Worm (Caenorhabditis elegans) whole organism, L4 larva: Measurements from ENCODE around the gene cnc-2.

Experiments used
- F26F4.8 ChIP-seq: fragments of 200-800 bp; sonication (Bioruptor generic); conservative IDR thresholded peaks from 2 replicates; pipeline ENCODE4 v1.3.6; 2022; ENCODE audit warnings: missing genetic modification characterization, missing compliant biosample characterization
- F37D6.2 ChIP-seq: sonication (generic microtip); optimal IDR thresholded peaks from 2 replicates; lab custom pipeline; 2016; ENCODE audit warnings: mild to moderate bottlenecking, missing genetic modification characterization, missing compliant biosample characterization
- T20F7.1 ChIP-seq: fragments of 200-800 bp; sonication (Bioruptor generic); optimal IDR thresholded peaks from 2 replicates; lab custom pipeline; 2018; ENCODE audit warnings: mild to moderate bottlenecking, missing genetic modification characterization, missing compliant biosample characterization
- Y105C5A.15 ChIP-seq: fragments of 200-800 bp; sonication (Bioruptor generic); IDR thresholded peaks from 2 replicates; pipeline ENCODE4 v1.3.6; 2022; ENCODE audit warnings: missing genetic modification characterization, missing compliant biosample characterization
- ZK337.2 ChIP-seq: fragments of 200-800 bp; sonication (Bioruptor generic); IDR thresholded peaks from 2 replicates; pipeline ENCODE4 v1.3.6; 2022; ENCODE audit warnings: missing genetic modification reagents, missing genetic modification characterization, missing compliant biosample characterization
- aha-1 ChIP-seq: fragments of 150-350 bp; peaks from one replicate; lab custom pipeline; 2014; ENCODE audit warnings: missing biosample characterization, missing genetic modification characterization
- arid-1 ChIP-seq: fragments of 200-800 bp; sonication (Bioruptor generic); conservative IDR thresholded peaks from 2 replicates; pipeline ENCODE4 v1.3.6; 2022; ENCODE audit warnings: missing genetic modification reagents, missing genetic modification characterization, missing compliant biosample characterization
- attf-4 ChIP-seq: sonication (generic microtip); optimal IDR thresholded peaks from 3 replicates; lab custom pipeline; 2017; ENCODE audit warnings: missing biosample characterization, missing genetic modification characterization
- ceh-20 ChIP-seq: fragments of 200-800 bp; sonication (Bioruptor generic); IDR thresholded peaks from 2 replicates; pipeline ENCODE4 v1.3.6; 2022; ENCODE audit warnings: missing genetic modification reagents, missing genetic modification characterization, missing compliant biosample characterization
- ceh-28 ChIP-seq: fragments of 150-350 bp; optimal IDR thresholded peaks from 2 replicates; lab custom pipeline; 2014; ENCODE audit warnings: missing biosample characterization, missing genetic modification reagents, missing genetic modification characterization
- ceh-82 ChIP-seq: sonication (generic microtip); optimal IDR thresholded peaks from 2 replicates; lab custom pipeline; 2017; ENCODE audit warnings: missing biosample characterization, missing genetic modification characterization
- ces-1 ChIP-seq: fragments of 150-350 bp; sonication (generic microtip); optimal IDR thresholded peaks from 4 replicates; lab custom pipeline; 2014; ENCODE audit warnings: missing biosample characterization, missing genetic modification reagents, missing genetic modification characterization
- daf-12 ChIP-seq: fragments of 150-350 bp; optimal IDR thresholded peaks from 2 replicates; lab custom pipeline; 2014; ENCODE audit warnings: missing biosample characterization, missing genetic modification reagents, missing genetic modification characterization
- daf-16 ChIP-seq, 3 experiments: sonication (generic microtip); optimal IDR thresholded peaks; 2 replicates each; lab custom pipeline; 2016 to 2017; ENCODE audit warnings: missing genetic modification characterization in 3 of 3, missing genetic modification reagents in 3 of 3, mild to moderate bottlenecking in 2 of 3, missing compliant biosample characterization in 2 of 3, missing biosample characterization in 1 of 3, moderate library complexity in 1 of 3
- daf-19 ChIP-seq: fragments of 200-800 bp; sonication (Bioruptor generic); conservative IDR thresholded peaks from 2 replicates; pipeline ENCODE4 v1.3.6; 2022; ENCODE audit warnings: missing genetic modification characterization, missing compliant biosample characterization
- daf-8 ChIP-seq: fragments of 200-800 bp; sonication (Bioruptor generic); IDR thresholded peaks from 2 replicates; pipeline ENCODE4 v1.3.6; 2022; ENCODE audit warnings: missing genetic modification characterization, missing compliant biosample characterization
- dve-1 ChIP-seq: sonication (generic microtip); optimal IDR thresholded peaks from 2 replicates; lab custom pipeline; 2017; ENCODE audit warnings: antibody characterized with exemption, mild to moderate bottlenecking, missing genetic modification characterization, missing compliant biosample characterization; ENCODE audit not compliant: insufficient read depth
- egl-27 ChIP-seq: sonication (generic microtip); optimal IDR thresholded peaks from 3 replicates; lab custom pipeline; 2017; ENCODE audit warnings: missing biosample characterization, missing genetic modification reagents, missing genetic modification characterization
- fkh-10 ChIP-seq: fragments of 150-350 bp; optimal IDR thresholded peaks from 2 replicates; lab custom pipeline; 2014; ENCODE audit warnings: missing biosample characterization, missing genetic modification reagents, missing genetic modification characterization
- hmg-1.1 ChIP-seq: fragments of 200-800 bp; sonication (Bioruptor generic); IDR thresholded peaks from 2 replicates; pipeline ENCODE4 v1.3.6; 2022; ENCODE audit warnings: missing genetic modification reagents, missing genetic modification characterization, missing compliant biosample characterization
- lin-1 ChIP-seq: fragments of 200-800 bp; sonication (Bioruptor generic); IDR thresholded peaks from 2 replicates; pipeline ENCODE4 v1.3.6; 2022; ENCODE audit warnings: missing genetic modification reagents, missing genetic modification characterization, missing compliant biosample characterization
- lin-13 ChIP-seq: fragments of 150-350 bp; optimal IDR thresholded peaks from 2 replicates; lab custom pipeline; 2014; ENCODE audit warnings: missing biosample characterization, missing genetic modification reagents, missing genetic modification characterization
- lin-38 ChIP-seq: fragments of 200-800 bp; sonication (Bioruptor generic); IDR thresholded peaks from 2 replicates; pipeline ENCODE4 v1.3.6; 2022; ENCODE audit warnings: missing genetic modification reagents, missing genetic modification characterization, missing compliant biosample characterization
- lir-3 ChIP-seq: sonication (generic microtip); optimal IDR thresholded peaks from 2 replicates; lab custom pipeline; 2016; ENCODE audit warnings: mild to moderate bottlenecking, missing genetic modification characterization, missing compliant biosample characterization
- mes-2 ChIP-seq: sonication (generic microtip); optimal IDR thresholded peaks from 2 replicates; lab custom pipeline; 2016; ENCODE audit warnings: missing genotype, mild to moderate bottlenecking, missing genetic modification characterization, missing compliant biosample characterization; ENCODE audit not compliant: poor library complexity, severe bottlenecking
- nhr-11 ChIP-seq: fragments of 150-350 bp; optimal IDR thresholded peaks from 2 replicates; lab custom pipeline; 2014; ENCODE audit warnings: missing biosample characterization, missing genetic modification characterization
- nhr-28 ChIP-seq: fragments of 150-350 bp; optimal IDR thresholded peaks from 2 replicates; lab custom pipeline; 2014; ENCODE audit warnings: missing biosample characterization, missing genetic modification characterization
- nhr-6 ChIP-seq: fragments of 150-350 bp; optimal IDR thresholded peaks from 2 replicates; lab custom pipeline; 2014; ENCODE audit warnings: missing biosample characterization, missing genetic modification characterization
- nhr-76 ChIP-seq: fragments of 150-350 bp; optimal IDR thresholded peaks from 2 replicates; lab custom pipeline; 2014; ENCODE audit warnings: missing biosample characterization, missing genetic modification characterization
- php-3 ChIP-seq: fragments of 200-800 bp; sonication (Bioruptor generic); IDR thresholded peaks from 2 replicates; pipeline ENCODE4 v1.3.6; 2022; ENCODE audit warnings: missing genetic modification reagents, missing genetic modification characterization, missing compliant biosample characterization
- pqm-1 ChIP-seq: sonication (generic microtip); optimal IDR thresholded peaks from 2 replicates; lab custom pipeline; 2017; ENCODE audit warnings: missing biosample characterization, missing genetic modification characterization
- set-16 ChIP-seq: fragments of 200-800 bp; sonication (Bioruptor generic); IDR thresholded peaks from 2 replicates; pipeline ENCODE4 v1.3.6; 2022; ENCODE audit warnings: missing genetic modification reagents, missing genetic modification characterization, missing compliant biosample characterization
- skn-1 ChIP-seq: fragments of 150-350 bp; optimal IDR thresholded peaks from 2 replicates; lab custom pipeline; 2014; ENCODE audit warnings: missing biosample characterization, missing genetic modification characterization
- snpc-1.2 ChIP-seq: fragments of 200-800 bp; sonication (Bioruptor generic); IDR thresholded peaks from 2 replicates; pipeline ENCODE4 v1.3.6; 2022; ENCODE audit warnings: missing genetic modification reagents, missing genetic modification characterization, missing compliant biosample characterization
- tag-97 ChIP-seq: fragments of 200-800 bp; sonication (Bioruptor generic); IDR thresholded peaks from 2 replicates; pipeline ENCODE4 v1.3.6; 2022; ENCODE audit warnings: missing genetic modification characterization, missing compliant biosample characterization
- unc-39 ChIP-seq: sonication (generic microtip); optimal IDR thresholded peaks from 2 replicates; lab custom pipeline; 2017; ENCODE audit warnings: missing biosample characterization, missing genetic modification characterization
- unc-62 ChIP-seq, 3 experiments: fragments of 150-350 bp in 1 of 3; sonication (generic microtip); optimal IDR thresholded peaks in 2 of 3; peaks in 1 of 3; 1 replicate in 1 of 3; 2 replicates in 2 of 3; lab custom pipeline; 2014 to 2017; ENCODE audit warnings: missing biosample characterization in 3 of 3, missing genetic modification characterization in 3 of 3, missing genetic modification reagents in 3 of 3, missing genotype in 1 of 3
- ztf-7 ChIP-seq: fragments of 150-350 bp; optimal IDR thresholded peaks from 2 replicates; lab custom pipeline; 2014; ENCODE audit warnings: missing biosample characterization, missing genetic modification characterization

Gene cnc-2

ce11 chrV:1488642-1489041 lies 38.7 kb upstream of the cnc-2 start:
- peak; percentile 16 for TF ChIP-seq nhr-11
- TF ChIP-seq nhr-76 (tag; lab: Kevin White, UChicago) = no peak

DNA sequence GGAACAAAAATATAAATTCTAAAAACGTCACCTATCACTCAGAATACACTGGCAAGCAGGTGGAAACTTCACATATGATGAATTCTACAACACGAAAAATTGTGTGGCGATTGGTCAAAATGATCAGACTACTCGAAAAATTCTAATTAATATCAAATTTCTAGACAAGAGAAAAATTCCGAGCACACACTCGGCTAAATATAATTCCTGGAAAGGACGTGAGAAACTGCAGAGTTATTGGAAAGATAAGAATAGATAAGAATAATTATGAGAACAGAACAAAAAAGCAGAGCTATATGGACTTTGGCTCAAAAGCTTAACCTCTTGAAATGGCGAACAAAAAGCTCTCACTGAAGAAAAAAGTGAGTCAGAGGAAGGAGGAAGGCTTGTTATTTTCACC lies 37.3 kb upstream of the cnc-2 start:
- TF ChIP-seq daf-19 (no peak), hmg-1.1 (GFP tag; lab: Robert Waterston, UW) (no peak), T20F7.1 (no peak), F37D6.2 (no peak), skn-1 (tag; lab: Kevin White, UChicago) (no peak), lin-38 (no peak), ztf-7 (tag; lab: Kevin White, UChicago) (no peak), daf-8 (GFP tag; lab: Robert Waterston, UW) (no peak), dve-1 (no peak), egl-27 (no peak), ces-1 (GFP tag; lab: Kevin White, UChicago) (no peak), attf-4 (tag; lab: Kevin White, UChicago) (no peak), nhr-6 (no peak)
- TF ChIP-seq, all 104 proteins: peak for 0

DNA sequence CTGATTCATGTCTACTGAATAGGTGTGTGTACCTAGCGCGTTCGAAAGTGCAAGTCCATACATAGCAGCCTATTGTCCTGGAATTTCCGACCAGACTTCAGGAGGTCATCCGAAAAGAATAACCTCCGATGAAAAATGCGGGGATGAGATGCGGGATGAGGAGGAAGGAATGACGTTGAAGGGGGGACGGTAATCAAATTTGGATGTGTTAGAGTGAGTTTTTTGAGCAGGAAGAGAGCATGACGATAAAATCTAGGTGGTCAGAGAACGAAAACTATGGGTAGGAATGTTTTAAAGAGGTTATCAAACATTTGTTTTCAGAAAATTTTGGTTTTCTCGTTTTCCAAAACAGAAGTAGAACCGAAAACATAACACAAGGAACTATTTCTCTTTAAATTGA lies 36.0 kb upstream of the cnc-2 start:
- TF ChIP-seq daf-16 (GFP tag; optimal IDR thresholded peaks at IDR 0.05; lab: Kevin White, UChicago) (no peak), daf-16 (tag; optimal IDR thresholded peaks at IDR 0.05; lab: Kevin White, UChicago) (no peak), egl-27 (no peak), ces-1 (GFP tag; lab: Kevin White, UChicago) (peak; percentile 52), lin-1 (GFP tag; lab: Robert Waterston, UW) (no peak), nhr-11 (no peak), unc-39 (no peak), ceh-28 (no peak), attf-4 (tag; lab: Kevin White, UChicago) (no peak), F26F4.8 (GFP tag; lab: Robert Waterston, UW) (no peak), ceh-82 (tag; lab: Kevin White, UChicago) (no peak), fkh-10 (GFP tag; lab: Kevin White, UChicago) (peak; percentile 73), php-3 (no peak), aha-1 (tag; lab: Kevin White, UChicago) (no peak)
- TF ChIP-seq, all 104 proteins: peak for 2

ce11 chrV:1481742-1482141 lies 31.8 kb upstream of the cnc-2 start, which contains the start of gene C38C3.4:
C38C3.4 (plus strand) TSS chrV:1482042.
- no peak for TF ChIP-seq mes-2 (tag; lab: Kevin White, UChicago)
- TF ChIP-seq F26F4.8 (GFP tag; lab: Robert Waterston, UW) = no peak
- TF ChIP-seq tag-97 = no peak
- TF ChIP-seq lin-13 (GFP tag; lab: Kevin White, UChicago) = no peak
- TF ChIP-seq lin-1 (GFP tag; lab: Robert Waterston, UW) = no peak
- no peak for TF ChIP-seq ceh-82 (tag; lab: Kevin White, UChicago)
- TF ChIP-seq unc-62 (GFP tag; optimal IDR thresholded peaks at IDR 0.05 in 1 of 2; lab: Kevin White, UChicago) = no peak
- no peak for TF ChIP-seq unc-62 (tag; optimal IDR thresholded peaks at IDR 0.05; lab: Kevin White, UChicago)
- TF ChIP-seq ceh-20 (GFP tag; lab: Robert Waterston, UW) = no peak
- no peak for TF ChIP-seq pqm-1 (tag; lab: Kevin White, UChicago)
- TF ChIP-seq snpc-1.2 (GFP tag; lab: Robert Waterston, UW) = no peak
- TF ChIP-seq Y105C5A.15 (GFP tag; lab: Robert Waterston, UW) = no peak
- TF ChIP-seq nhr-28 = no peak
- no peak for TF ChIP-seq set-16 (GFP tag; lab: Robert Waterston, UW)
- TF ChIP-seq php-3 = no peak
- no peak for TF ChIP-seq arid-1 (GFP tag; lab: Robert Waterston, UW)
- no peak for TF ChIP-seq lir-3
- no peak for TF ChIP-seq ZK337.2 (GFP tag; lab: Robert Waterston, UW)
- no peak for TF ChIP-seq daf-12 (tag; lab: Kevin White, UChicago)
- TF ChIP-seq nhr-76 (tag; lab: Kevin White, UChicago) = no peak
